Worm (Caenorhabditis elegans): ENCODE measurements around the gene cyp-33C1.

- TF ChIP-seq ceh-100 (GFP tag; IDR thresholded peaks at IDR 0.05) (no peak), Y56A3A.18 (GFP tag; IDR thresholded peaks at IDR 0.05) (no peak), unc-62 (GFP tag; optimal IDR thresholded peaks at IDR 0.05) (no peak), ceh-27 (GFP tag; optimal IDR thresholded peaks at IDR 0.05) (no peak)
These were observed 41.0 kb upstream of the cyp-33C1 start for ce11 chrV:2138287-2138686.
